Worm (Caenorhabditis elegans): ENCODE measurements around the gene ZK666.2.
"Not testable (repeated sequence)": the region's sequence is repeated elsewhere in the genome, so short reads cannot be mapped to it uniquely, and the experiment has no call there.

DNA sequence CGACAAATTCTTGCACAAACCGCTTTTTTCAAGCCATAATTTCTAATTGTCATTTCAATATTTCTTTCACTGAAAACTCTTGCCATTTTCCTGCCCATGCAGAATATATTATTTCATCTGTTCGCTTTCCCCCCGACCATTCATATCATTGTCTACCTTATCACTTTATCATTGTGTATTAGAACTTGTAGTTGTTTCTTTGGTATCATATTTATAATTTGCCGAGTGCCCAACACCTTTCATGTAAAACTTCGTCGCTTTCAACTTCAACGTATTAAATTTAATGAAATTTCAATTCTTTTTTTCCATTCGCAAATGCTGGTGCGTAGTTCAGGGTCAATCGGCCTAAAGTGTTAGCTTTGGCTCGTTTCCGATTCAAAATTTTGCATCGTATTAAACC is 28.8 kb downstream of the ZK666.2 start, which contains the start of gene ZK673.1:
- not testable (repeated sequence) for TF ChIP-seq lin-39 (tag; optimal IDR thresholded peaks at IDR 0.05); elt-1 (tag; optimal IDR thresholded peaks at IDR 0.05); ztf-11 (tag; optimal IDR thresholded peaks at IDR 0.05); lin-13 (GFP tag; optimal IDR thresholded peaks at IDR 0.05); ama-1 (optimal IDR thresholded peaks at IDR 0.05); unc-55 (GFP tag; optimal IDR thresholded peaks at IDR 0.05)
